Fruit fly (Drosophila melanogaster) whole organism, adult: ENCODE data around the gene Hez.

Experiments
- kay ChIP-seq: fragments of 200-800 bp; sonication (Bioruptor generic); peaks from one replicate; lab custom pipeline; 2016; ENCODE audit warnings: missing biosample characterization, missing genetic modification characterization, borderline replicate concordance
- ovo ChIP-seq: fragments of 200-800 bp; sonication (Bioruptor generic); optimal IDR thresholded peaks from 2 replicates; lab custom pipeline; 2016; ENCODE audit warnings: missing biosample characterization, missing genetic modification characterization

DNA sequence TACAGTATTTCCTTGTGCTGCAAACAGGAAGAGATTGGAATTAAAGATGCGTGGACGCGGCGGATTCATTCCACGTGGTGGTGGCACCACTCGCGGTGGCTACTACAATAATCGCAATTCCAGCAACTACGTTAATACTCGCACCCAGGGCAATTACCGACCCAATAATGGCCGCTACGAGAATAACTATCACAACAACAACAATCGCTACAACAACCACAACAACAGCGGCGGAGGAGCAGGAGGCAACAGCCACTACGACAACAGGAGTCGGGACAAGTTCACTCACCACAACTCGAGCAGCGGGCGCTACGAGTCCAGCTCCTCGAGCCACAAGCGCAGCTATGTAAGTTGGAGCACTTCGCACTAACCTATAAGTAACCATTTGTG, 29.5 kb downstream of the Hez start:
- no peak for TF ChIP-seq kay (GFP tag; lab: Kevin White, UChicago)
- TF ChIP-seq ovo (GFP tag; lab: Kevin White, UChicago) = no peak
